Worm (Caenorhabditis elegans): ENCODE results near the gene phb-2.

phb-2 gene

DNA sequence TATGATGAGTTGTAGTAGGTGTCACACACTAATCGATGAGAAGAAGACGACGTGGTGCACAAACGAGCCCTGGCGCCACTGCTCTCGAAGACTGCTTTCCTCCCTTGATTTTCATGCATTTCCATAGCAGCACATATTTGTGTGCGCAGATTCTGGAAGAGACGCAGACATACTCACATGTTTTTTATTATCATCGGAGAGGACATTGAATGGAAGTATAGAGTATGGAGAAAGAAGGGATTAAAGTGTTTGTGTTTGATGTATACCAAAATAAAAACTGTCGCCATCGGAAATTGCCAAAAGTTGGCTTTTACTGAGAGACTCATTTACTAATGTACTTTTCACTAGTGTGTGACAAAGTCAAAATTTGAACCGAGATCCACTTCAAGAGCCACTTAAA is 43.0 kb downstream of the phb-2 start, which contains the start of gene mps-1:
mps-1 (minus strand) TSS at position 101 of the 400 bp plus-strand sequence.
- TF ChIP-seq npax-4 (tag; optimal IDR thresholded peaks at IDR 0.05) (no peak), Y22D7AL.16 (tag; optimal IDR thresholded peaks at IDR 0.05) (no peak), C38D4.7 (GFP tag; optimal IDR thresholded peaks at IDR 0.05) (no peak), ceh-18 (tag; optimal IDR thresholded peaks at IDR 0.05) (no peak), pag-3 (tag; optimal IDR thresholded peaks at IDR 0.05; ENCODE audit: borderline replicate concordance) (no peak), ceh-19 (GFP tag; optimal IDR thresholded peaks at IDR 0.05) (no peak), madf-2 (tag; optimal IDR thresholded peaks at IDR 0.05) (no peak), hlh-15 (tag; optimal IDR thresholded peaks at IDR 0.05) (no peak), lin-11 (tag; optimal IDR thresholded peaks at IDR 0.05) (no peak), tbx-2 (tag; optimal IDR thresholded peaks at IDR 0.05) (no peak), ceh-24 (tag; optimal IDR thresholded peaks at IDR 0.05) (no peak), gmeb-2 (tag; optimal IDR thresholded peaks at IDR 0.05) (no peak), odd-2 (tag; optimal IDR thresholded peaks at IDR 0.05) (no peak), unc-55 (GFP tag; optimal IDR thresholded peaks at IDR 0.05) (no peak)
